Worm (Caenorhabditis elegans) whole organism, midembryonic: ENCODE results near the gene M01B2.12.

ENCODE experiments used
- T22C8.4 ChIP-seq: fragments of 200-800 bp; sonication (Bioruptor generic); IDR thresholded peaks from 2 replicates; pipeline ENCODE4 v1.3.6; 2022; ENCODE audit warnings: missing genetic modification characterization, missing compliant biosample characterization
- cog-1 ChIP-seq: sonication (generic microtip); optimal IDR thresholded peaks from 2 replicates; lab custom pipeline; 2016; ENCODE audit warnings: missing genetic modification characterization, missing compliant biosample characterization
- flt-1 ChIP-seq: fragments of 200-800 bp; sonication (Bioruptor generic); IDR thresholded peaks from 2 replicates; pipeline ENCODE4 v1.3.6; 2022; ENCODE audit warnings: missing genetic modification characterization, missing compliant biosample characterization
- klf-2 ChIP-seq: fragments of 200-800 bp; sonication (Bioruptor generic); conservative IDR thresholded peaks from 2 replicates; pipeline ENCODE4 v1.3.6; 2022; ENCODE audit warnings: missing genetic modification reagents, missing genetic modification characterization, missing compliant biosample characterization
- med-1 ChIP-seq: sonication (generic microtip); optimal IDR thresholded peaks from 2 replicates; lab custom pipeline; 2017; ENCODE audit warnings: missing genetic modification characterization, mild to moderate bottlenecking, missing compliant biosample characterization, antibody characterized with exemption, missing genetic modification reagents; ENCODE audit not compliant: insufficient read depth
- ref-1 ChIP-seq: fragments of 200-800 bp; sonication (Bioruptor generic); conservative IDR thresholded peaks from 2 replicates; pipeline ENCODE4 v1.3.6; 2022; ENCODE audit warnings: missing genetic modification reagents, missing genetic modification characterization, missing compliant biosample characterization
- tab-1 ChIP-seq: fragments of 200-800 bp; sonication (Bioruptor generic); IDR thresholded peaks from 2 replicates; pipeline ENCODE4 v1.3.6; 2022; ENCODE audit warnings: missing genetic modification characterization, missing compliant biosample characterization
- ztf-23 ChIP-seq: fragments of 200-800 bp; sonication (Bioruptor generic); IDR thresholded peaks from 2 replicates; pipeline ENCODE4 v1.3.6; 2022; ENCODE audit warnings: missing genetic modification reagents, missing genetic modification characterization, missing compliant biosample characterization
- ztf-29 ChIP-seq: fragments of 200-800 bp; sonication (Bioruptor generic); IDR thresholded peaks from 2 replicates; pipeline ENCODE4 v1.3.6; 2022; ENCODE audit warnings: missing genetic modification reagents, missing genetic modification characterization, missing compliant biosample characterization

DNA sequence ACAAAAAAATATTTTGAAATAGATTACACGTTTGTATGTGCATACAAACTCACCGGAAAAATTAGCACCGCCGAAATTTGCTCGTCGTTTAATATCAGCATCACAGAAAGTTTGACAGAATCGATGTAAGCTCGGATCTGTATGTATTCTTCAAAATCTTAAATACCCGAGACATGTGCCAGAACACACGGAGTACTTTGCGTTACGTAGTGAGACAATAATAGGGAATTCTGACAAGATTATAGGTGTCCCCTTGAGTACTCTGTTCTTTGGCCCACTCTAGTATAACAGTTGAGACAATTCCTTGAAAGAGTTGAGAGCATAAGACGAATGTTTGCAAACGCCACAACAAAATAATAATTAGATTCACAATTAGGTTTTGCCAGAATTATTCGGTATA lies 39.6 kb upstream of the M01B2.12 start, which contains the start of gene srx-48:
- TF ChIP-seq cog-1 (tag; lab: Kevin White, UChicago) (no peak), klf-2 (GFP tag; lab: Robert Waterston, UW) (no peak), tab-1 (GFP tag; lab: Robert Waterston, UW) (no peak), ztf-23 (GFP tag; lab: Robert Waterston, UW) (no peak), med-1 (no peak), T22C8.4 (GFP tag; lab: Robert Waterston, UW) (no peak), ref-1 (GFP tag; lab: Robert Waterston, UW) (no peak), flt-1 (no peak), ztf-29 (no peak)
